Worm (Caenorhabditis elegans): ENCODE measurements around the gene R193.6.

R193.6 gene

DNA sequence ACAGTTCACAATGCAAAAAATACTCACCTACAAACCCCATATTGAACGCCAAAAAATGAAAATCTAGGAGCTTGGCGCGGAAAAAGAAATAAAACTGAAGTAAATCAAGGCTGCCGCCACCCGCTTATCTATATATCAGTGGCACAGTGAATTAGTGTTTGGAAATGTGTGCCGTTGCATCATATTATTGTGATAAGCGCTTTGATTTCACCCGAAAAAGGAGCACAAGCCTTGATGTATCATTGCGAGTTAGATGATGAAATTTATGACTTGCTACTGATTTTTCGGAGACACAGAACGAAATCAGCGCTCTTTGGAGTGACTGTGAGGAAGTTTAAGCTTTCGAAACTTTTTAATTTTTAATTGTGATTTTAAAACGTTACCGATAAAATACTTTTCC is at the start of gene R193.6, which contains the start of gene R193.2:
R193.6 (plus strand) TSS at position 350 of the 400 bp plus-strand sequence.
R193.2 (minus strand) TSS at position 148 of the 400 bp plus-strand sequence.
- TF ChIP-seq unc-62 (GFP tag; optimal IDR thresholded peaks at IDR 0.05) = no peak

DNA sequence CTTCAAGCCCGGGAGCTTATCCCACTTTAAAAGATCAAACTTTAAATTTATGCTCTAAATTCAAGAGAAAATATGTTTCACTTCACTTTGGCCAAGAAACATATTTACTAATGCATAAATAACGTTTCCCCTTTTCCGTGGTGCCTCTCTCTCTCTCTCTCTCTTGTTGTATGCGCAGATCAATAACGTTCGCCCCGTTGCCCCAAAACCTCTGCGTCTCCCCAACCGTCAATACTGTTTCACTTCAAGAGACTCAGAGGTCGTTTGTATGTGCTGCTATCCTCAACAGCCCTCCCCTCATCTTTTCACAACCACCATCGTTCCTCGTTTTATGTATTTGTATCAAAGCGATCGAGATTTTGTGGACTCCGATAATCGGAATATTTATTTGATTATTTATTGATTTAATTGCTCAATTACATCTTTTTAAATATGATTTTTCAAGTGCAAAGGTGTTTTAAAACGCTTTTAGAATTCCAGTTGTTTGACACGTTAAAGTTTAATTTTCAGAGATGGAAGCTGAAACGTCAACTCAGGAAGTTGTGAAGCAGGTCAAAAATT is 44.8 kb upstream of the R193.6 start, which contains the start of gene ife-4:
ife-4 (plus strand) TSS at position 511 of the 561 bp plus-strand sequence.
- TF ChIP-seq unc-62 (GFP tag; optimal IDR thresholded peaks at IDR 0.05) = no peak

DNA sequence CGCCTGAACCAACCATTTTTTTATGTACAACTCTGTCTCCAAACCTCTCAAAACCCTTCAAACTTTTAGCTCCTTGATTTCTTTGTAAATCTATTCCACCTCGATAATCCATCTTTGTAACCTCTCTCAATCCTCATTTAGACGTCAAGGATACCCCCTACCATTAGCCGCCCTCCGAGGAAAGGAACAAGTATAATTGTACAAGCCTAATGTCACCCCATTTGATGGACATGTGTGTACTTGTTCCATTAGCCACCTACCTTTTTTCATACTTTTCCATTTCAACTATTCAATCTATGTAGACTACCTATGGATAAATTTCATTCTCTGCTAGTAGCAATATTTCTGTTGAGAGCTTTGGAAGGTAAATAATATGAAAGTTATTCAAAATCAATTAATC is 40.8 kb upstream of the R193.6 start, which contains the start of gene C05D9.4:
C05D9.4 (plus strand) TSS at position 301 of the 400 bp plus-strand sequence.
- TF ChIP-seq unc-62 (GFP tag; optimal IDR thresholded peaks at IDR 0.05) = no peak

DNA sequence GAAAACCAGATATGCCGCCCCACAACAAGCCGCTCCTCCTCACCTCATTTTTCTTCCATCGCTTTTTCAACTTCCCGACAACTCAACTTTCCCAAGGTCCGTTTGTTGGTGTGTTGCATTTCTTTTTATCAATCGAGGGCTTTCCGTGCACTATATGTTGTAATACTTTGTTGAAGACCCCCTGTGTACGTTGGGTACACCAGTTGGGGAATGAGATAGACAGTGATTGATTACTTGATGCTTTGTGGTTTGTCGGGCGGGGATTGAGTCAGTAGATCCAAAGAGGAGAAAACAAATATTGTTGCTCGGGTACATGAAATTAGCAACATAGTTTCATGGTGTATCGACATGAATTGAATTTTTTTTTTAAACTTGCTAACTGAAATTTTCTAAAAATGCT is 39.7 kb upstream of the R193.6 start:
- no peak for TF ChIP-seq unc-62 (GFP tag; optimal IDR thresholded peaks at IDR 0.05)

DNA sequence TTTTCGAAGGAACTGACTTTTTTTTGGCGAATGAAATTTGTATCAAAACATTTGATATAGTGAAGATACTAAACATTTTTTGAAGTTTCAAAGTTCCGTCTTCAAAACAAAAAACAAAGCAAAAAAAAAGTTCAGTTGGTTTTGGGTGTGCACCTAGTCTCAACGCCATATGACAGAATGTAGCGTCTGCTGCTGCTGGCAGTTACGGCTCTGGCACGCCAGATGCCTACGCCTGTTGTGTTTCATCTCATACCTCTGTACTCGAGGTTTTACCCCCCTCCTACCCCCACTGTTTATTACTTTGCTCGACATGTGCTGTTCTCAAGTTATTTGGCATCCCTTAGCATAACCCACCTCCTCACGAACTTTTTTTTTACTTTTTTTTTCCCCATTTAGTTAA is 37.9 kb upstream of the R193.6 start:
- no peak for TF ChIP-seq unc-62 (GFP tag; optimal IDR thresholded peaks at IDR 0.05)

DNA sequence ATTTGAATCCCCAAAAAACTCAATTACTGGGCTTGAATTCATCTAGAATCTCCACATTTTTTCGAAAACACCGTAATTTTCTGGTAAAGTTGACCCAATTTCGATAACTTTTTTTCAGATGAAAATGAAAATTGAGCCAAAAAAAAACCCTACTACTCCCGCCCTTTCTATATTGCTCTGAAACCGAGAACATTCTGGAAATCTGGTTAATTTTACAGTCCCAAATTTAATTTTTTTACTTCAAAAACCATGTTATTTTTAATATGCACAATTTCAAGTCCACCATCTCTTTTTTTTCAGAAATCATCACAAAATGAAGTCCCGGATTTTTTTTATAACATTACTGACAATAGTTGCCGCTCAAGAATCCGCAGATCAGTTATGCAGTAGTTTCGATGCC is 37.0 kb upstream of the R193.6 start, which contains the start of gene C05D9.3:
C05D9.3 (plus strand) TSS at position 301 of the 400 bp plus-strand sequence.
- TF ChIP-seq unc-62 (GFP tag; optimal IDR thresholded peaks at IDR 0.05) = no peak

DNA sequence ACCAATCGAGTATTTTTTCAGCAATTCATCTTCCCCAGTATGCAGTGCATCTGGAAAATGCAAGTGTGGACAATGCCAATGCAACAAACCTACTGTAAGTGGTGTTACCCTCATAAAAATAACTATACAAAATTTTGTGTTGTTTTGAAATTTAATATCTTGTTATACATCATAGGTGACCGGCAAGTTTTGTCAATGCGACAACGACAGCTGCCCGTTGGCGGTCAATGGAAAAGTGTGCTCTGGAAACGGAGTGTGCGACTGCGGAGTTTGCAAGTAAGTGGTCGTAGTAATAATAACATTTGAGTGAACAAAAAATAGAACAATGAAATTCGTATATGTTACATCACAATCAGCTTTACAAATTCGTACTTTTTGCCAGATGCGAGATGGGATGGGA is 33.4 kb upstream of the R193.6 start:
- no peak for TF ChIP-seq unc-62 (GFP tag; optimal IDR thresholded peaks at IDR 0.05)

DNA sequence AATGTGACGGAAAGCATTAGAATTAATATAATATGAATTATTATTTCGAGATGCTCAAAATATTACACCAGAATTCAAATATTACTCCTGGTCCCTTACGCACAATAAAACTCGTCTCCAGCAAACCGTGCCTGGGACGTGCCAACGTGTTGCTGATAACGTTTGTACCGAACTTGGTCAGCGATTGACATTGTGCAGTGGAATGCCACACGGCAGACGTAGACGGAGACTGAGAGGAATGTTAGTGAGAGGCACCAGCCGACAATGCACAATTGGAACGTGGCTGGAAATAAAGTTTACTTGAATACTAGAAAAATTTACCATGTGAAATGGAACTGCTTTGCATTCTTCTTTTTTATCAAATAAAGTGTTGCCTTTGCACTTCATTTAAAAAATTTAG is 31.3 kb upstream of the R193.6 start:
- no peak for TF ChIP-seq unc-62 (GFP tag; optimal IDR thresholded peaks at IDR 0.05)

DNA sequence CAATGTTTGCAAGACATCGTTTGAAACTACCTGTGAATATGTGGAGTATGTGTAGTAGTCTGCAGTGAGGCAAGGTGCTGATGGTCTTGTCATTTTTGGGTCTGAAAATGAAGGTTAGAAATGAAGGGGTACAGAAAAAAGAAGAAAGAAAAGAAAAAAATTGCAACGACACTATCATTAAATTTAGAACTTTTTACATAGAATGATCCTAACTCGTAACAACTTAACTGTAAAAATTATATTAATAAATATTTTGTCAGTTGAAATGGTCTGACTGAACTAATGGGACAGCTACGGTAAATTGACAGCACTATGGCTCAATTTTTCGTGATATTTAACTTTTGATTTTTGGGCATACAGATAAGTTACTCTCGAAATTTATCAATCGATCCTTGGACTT is 29.3 kb upstream of the R193.6 start, which contains the start of gene C05D9.7:
C05D9.7 (minus strand) TSS at position 101 of the 400 bp plus-strand sequence.
- TF ChIP-seq unc-62 (GFP tag; optimal IDR thresholded peaks at IDR 0.05) = no peak

DNA sequence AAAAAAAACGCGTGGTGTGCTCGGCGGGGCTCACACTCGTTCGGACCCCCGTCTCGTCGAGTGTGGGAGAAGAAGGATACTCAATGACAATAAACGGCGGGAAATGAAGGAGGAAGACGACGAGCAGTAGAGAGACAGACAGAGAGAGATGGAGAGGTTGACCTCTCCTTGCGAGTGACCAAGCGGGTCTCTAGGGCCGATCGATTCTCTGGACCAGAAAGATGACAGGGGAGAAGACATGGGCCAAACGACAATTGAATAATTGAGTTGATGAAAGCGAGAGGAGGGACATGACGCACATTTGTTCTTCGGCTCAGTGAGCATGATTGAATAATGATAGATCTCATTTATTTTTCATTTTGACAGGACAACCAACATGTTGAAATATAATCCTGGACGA is 28.3 kb upstream of the R193.6 start:
- no peak for TF ChIP-seq unc-62 (GFP tag; optimal IDR thresholded peaks at IDR 0.05)

DNA sequence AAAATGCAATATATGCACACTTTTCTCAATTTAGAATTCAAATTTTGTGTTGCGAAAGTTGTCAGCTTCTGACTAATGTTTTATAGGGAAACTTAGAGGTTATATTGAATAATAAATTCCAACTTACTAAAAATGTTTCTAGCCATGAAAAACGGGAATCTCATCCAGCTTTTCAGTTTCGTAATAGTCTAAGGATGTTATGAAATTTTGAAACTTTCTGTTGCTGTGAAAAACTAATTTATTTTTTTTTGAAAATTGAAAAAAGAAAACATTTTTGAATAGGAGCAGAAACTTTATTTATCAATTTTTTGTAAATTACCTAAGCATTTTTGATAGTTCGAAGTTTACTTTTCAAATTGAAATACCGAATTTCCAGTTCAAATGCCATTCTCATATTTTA is 27.0 kb upstream of the R193.6 start:
- no peak for TF ChIP-seq unc-62 (GFP tag; optimal IDR thresholded peaks at IDR 0.05)

DNA sequence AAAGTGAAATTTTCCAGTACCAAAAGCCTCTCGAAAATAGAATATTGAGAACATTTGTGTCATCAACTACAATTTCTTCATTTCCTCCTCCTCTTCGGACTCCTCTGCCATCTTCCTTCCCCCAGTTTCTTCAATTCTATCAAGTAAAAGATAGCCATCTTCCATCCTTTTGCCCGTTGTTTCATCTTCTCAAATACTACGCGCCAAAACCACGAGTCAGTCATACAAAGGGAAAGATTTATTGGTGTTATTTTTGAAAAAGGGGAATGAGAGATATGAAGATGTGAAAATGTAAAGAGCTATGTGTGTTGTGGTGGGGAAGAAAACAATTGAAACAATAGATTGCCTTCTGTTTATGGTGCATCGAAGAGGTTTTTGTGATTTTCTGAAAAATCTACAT is 26.4 kb upstream of the R193.6 start:
- TF ChIP-seq unc-62 (GFP tag; optimal IDR thresholded peaks at IDR 0.05) = no peak

DNA sequence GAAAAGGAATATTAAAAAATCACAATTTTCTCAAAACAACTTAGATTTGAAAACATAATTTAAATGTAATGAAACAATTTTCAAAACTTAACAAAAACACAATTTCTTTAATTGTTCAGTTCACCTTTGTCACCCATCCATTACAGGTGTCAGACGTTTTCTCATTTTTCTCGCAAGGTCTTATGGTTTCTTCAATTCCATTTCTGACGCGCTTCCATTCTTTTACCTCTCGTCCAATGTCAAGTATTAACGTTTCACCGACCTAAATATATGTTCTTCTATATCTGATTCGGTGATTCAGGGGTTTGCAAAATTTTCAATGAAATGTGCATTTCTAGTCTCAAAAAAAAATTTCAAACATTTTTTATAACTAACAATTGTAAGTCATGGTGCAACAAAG is 25.1 kb upstream of the R193.6 start:
- TF ChIP-seq unc-62 (GFP tag; optimal IDR thresholded peaks at IDR 0.05) = no peak

DNA sequence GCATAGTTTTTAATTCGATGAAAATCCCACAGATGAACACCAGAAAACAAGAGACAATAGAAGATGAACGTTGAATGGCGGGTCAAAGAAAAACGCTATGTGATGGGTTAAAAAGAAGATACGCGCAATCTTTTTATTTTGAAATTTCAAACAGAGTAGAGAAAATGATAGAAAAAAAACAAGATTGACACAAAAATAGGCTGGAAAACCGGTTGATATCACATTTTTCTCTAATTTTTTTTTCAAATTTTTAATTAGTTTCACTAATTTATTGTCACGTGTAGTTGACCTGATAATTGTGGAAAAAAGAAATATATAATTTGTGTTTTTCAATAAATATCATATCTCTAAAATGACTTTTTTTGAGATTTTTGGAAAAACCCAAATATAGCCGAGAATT is 24.4 kb upstream of the R193.6 start, which contains the start of gene C05D9.9:
C05D9.9 (minus strand) TSS at position 101 of the 400 bp plus-strand sequence.
- no peak for TF ChIP-seq unc-62 (GFP tag; optimal IDR thresholded peaks at IDR 0.05)

DNA sequence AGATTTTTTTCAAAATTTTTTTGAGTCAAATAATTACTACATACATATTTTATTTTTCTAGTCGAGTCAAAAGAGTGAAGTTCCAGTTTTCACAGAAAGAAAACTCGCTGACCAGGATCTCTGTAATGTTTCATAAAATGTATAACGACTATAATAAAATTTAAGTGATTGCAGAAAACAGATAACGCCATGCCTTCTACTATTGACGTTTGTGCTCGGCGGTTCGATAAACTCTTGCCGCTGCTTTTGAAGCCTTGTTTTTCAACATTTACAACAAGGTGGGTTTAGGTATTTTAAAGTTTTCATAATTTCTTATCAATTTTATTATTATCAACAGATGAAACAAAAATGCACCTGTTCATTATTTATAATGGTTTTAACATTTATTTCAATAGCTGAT is 23.2 kb upstream of the R193.6 start, which contains the start of gene lmp-2:
lmp-2 (plus strand) TSS at position 190 of the 400 bp plus-strand sequence.
- TF ChIP-seq unc-62 (GFP tag; optimal IDR thresholded peaks at IDR 0.05) = no peak

DNA sequence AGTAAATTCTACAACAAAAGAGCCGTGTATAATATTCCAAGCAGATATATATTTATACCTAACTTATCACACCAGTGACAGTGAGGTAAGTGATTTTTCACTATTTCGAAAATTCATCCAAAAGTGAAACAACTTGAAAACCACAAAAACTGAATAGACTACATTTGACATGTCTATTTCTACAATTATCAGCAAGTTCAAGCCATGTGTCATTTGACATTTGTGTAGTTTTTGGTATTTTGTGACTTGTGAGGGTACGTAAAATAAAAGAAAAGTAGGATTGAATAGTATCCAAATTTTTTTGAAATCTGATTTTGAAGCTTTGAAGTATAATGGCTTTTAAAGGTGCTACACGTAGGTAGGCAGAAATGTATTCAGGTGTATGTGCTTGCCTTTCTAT is 22.4 kb upstream of the R193.6 start:
- no peak for TF ChIP-seq unc-62 (GFP tag; optimal IDR thresholded peaks at IDR 0.05)

DNA sequence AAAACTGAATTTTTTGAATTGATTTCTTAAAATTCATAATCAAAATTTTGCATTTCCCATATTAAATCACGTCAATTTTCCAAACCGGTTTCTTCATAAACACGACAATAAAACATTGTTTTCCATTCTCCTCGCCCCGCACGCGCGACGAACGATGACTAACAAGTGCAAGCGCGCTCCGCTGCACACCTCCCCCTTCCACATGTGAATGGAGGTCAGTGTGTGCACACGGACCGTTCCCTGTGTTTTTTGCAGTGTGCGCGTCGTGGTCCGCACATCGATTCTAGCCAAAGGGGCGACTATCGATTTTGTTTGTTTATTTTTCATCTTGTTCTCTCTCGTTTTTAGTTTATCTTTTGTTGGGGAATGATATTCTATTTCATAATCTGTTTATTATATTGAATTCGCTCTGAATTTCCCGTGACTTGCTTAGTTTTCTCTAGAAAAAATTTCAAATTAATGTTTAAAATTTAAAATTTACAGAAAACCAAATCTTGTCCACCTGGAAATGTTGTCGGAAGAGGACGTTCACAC is 20.0 kb upstream of the R193.6 start, which contains the start of gene snx-1:
snx-1 (plus strand) TSS at position 484 of the 534 bp plus-strand sequence.
- TF ChIP-seq unc-62 (GFP tag; optimal IDR thresholded peaks at IDR 0.05) = no peak

All from whole organism, dauer.